Fruit fly (Drosophila melanogaster): ENCODE results near the gene RpL37A.

dm6 chr2L:5060515-5060914, 10.2 kb upstream of the RpL37A start, which contains the start of gene qtc:
- TF ChIP-seq CG1621 (tag; optimal IDR thresholded peaks at IDR 0.05) (no peak), CG6163 (GFP tag; IDR thresholded peaks at IDR 0.05) (0 out of 3 replicates have a peak, but pooled peaks have one; percentile 8), Eip78C (GFP tag) (no peak), Blimp-1 (GFP tag; optimal IDR thresholded peaks at IDR 0.05) (no peak), Lpt (GFP tag; optimal IDR thresholded peaks at IDR 0.05) (no peak), Ets96B (tag; optimal IDR thresholded peaks at IDR 0.05) (no peak), salr (GFP tag; optimal IDR thresholded peaks at IDR 0.05) (no peak), Sox102F (GFP tag; optimal IDR thresholded peaks at IDR 0.05) (no peak)

Measured in whole organism, prepupa.